Worm (Caenorhabditis elegans) whole organism, early embryonic: ENCODE results near the gene lgc-26.

ENCODE experiments used
- B0310.2 ChIP-seq: sonication (generic microtip); optimal IDR thresholded peaks from 2 replicates; lab custom pipeline; 2016; ENCODE audit warnings: mild to moderate bottlenecking, missing genetic modification characterization, missing compliant biosample characterization
- F13C5.2 ChIP-seq: sonication (generic microtip); optimal IDR thresholded peaks from 2 replicates; lab custom pipeline; 2017; ENCODE audit warnings: mild to moderate bottlenecking, missing genetic modification characterization, inconsistent platforms, missing compliant biosample characterization
- ama-1 ChIP-seq: fragments of 150-350 bp; optimal IDR thresholded peaks from 2 replicates; lab custom pipeline; 2014
- ceh-13 ChIP-seq: fragments of 200-800 bp; sonication (Bioruptor generic); optimal IDR thresholded peaks from 2 replicates; lab custom pipeline; 2018; ENCODE audit warnings: mild to moderate bottlenecking, missing genetic modification characterization, missing compliant biosample characterization
- ceh-36 ChIP-seq: sonication (generic microtip); optimal IDR thresholded peaks from 2 replicates; lab custom pipeline; 2016; ENCODE audit warnings: missing genetic modification characterization, inconsistent platforms, missing compliant biosample characterization
- ets-7 ChIP-seq: sonication (generic microtip); optimal IDR thresholded peaks from 2 replicates; lab custom pipeline; 2016; ENCODE audit warnings: missing genotype, missing genetic modification characterization, missing compliant biosample characterization
- flt-1 ChIP-seq: fragments of 200-800 bp; sonication (Bioruptor generic); IDR thresholded peaks from 2 replicates; pipeline ENCODE4 v1.3.6; 2022; ENCODE audit warnings: missing genetic modification characterization, missing compliant biosample characterization
- hmbx-1 ChIP-seq: sonication (generic microtip); optimal IDR thresholded peaks from 2 replicates; lab custom pipeline; 2016; ENCODE audit warnings: mild to moderate bottlenecking, missing genetic modification characterization, missing compliant biosample characterization
- hmg-4 ChIP-seq: fragments of 200-800 bp; sonication (Bioruptor generic); optimal IDR thresholded peaks from 2 replicates; lab custom pipeline; 2018; ENCODE audit warnings: mild to moderate bottlenecking, missing genetic modification characterization, missing compliant biosample characterization
- pes-1 ChIP-seq: fragments of 200-800 bp; sonication (Bioruptor generic); IDR thresholded peaks from 2 replicates; pipeline ENCODE4 v1.3.6; 2022; ENCODE audit warnings: missing genetic modification reagents, missing genetic modification characterization, missing compliant biosample characterization
- tbx-11 ChIP-seq: fragments of 200-800 bp; sonication (Bioruptor generic); IDR thresholded peaks from 2 replicates; pipeline ENCODE4 v1.3.6; 2022; ENCODE audit warnings: missing genetic modification characterization, missing compliant biosample characterization
- tbx-37 ChIP-seq: fragments of 200-800 bp; sonication (Bioruptor generic); conservative IDR thresholded peaks from 2 replicates; pipeline ENCODE4 v1.3.6; 2022; ENCODE audit warnings: missing genetic modification reagents, missing genetic modification characterization, missing compliant biosample characterization
- tra-4 ChIP-seq: sonication (generic microtip); optimal IDR thresholded peaks from 2 replicates; lab custom pipeline; 2017; ENCODE audit warnings: missing genetic modification characterization, missing compliant biosample characterization

ce11 chrV:260334-260733 lies 7.8 kb upstream of the lgc-26 start:
- TF ChIP-seq ama-1: no peak
- no peak for TF ChIP-seq hmbx-1 (tag; lab: Kevin White, UChicago)
- TF ChIP-seq hmg-4 (GFP tag; lab: Kevin White, UChicago): no peak
- 0 out of 2 replicates have a peak, but pooled peaks have one; percentile 28 for TF ChIP-seq tbx-11 (GFP tag; lab: Robert Waterston, UW)
- no peak for TF ChIP-seq tra-4
- no peak for TF ChIP-seq ets-7 (tag; lab: Kevin White, UChicago)
- no peak for TF ChIP-seq pes-1 (GFP tag; lab: Robert Waterston, UW)
- TF ChIP-seq tbx-37 (GFP tag; lab: Robert Waterston, UW): no peak
- no peak for TF ChIP-seq ceh-36 (tag; lab: Kevin White, UChicago)
- no peak for TF ChIP-seq ceh-13
- no peak for TF ChIP-seq flt-1
- no peak for TF ChIP-seq F13C5.2 (tag; lab: Kevin White, UChicago)
- TF ChIP-seq B0310.2 (tag; lab: Kevin White, UChicago): no peak
